Worm (Caenorhabditis elegans): ENCODE data around the gene T09A5.15.

DNA sequence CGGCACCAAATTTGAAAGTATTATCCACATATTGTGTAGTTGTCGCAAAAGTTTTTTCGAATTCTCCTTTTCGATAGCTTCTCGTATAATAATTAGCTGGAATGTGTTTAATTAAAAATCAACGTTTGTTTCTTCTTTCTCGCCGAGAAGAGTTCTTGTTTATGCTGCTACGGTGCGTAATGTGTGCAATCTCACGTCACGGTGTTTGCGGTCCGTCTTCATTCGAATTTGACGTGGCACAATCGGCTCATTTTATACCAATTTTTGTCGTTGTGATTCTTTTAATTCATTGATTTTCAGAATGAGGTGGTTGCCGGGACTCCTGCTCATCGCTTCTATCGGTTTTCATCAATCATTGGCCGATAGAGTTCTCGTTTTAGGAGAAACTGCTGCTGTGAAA lies 6.4 kb downstream of the T09A5.15 start, which contains the start of gene ostb-1:
- no peak for TF ChIP-seq elt-3 (tag; optimal IDR thresholded peaks at IDR 0.05)
- TF ChIP-seq pha-4 (tag; optimal IDR thresholded peaks at IDR 0.05), result peak; percentile 19
- no peak for TF ChIP-seq M03D4.4 (tag; optimal IDR thresholded peaks at IDR 0.05)
- peak; percentile 79 for TF ChIP-seq lsy-2 (tag; optimal IDR thresholded peaks at IDR 0.05)
- no peak for TF ChIP-seq unc-62 (GFP tag; optimal IDR thresholded peaks at IDR 0.05)
- TF ChIP-seq ceh-39 (tag; optimal IDR thresholded peaks at IDR 0.05), result no peak
- TF ChIP-seq unc-39 (tag; optimal IDR thresholded peaks at IDR 0.05), result no peak
- TF ChIP-seq tbx-8 (GFP tag; optimal IDR thresholded peaks at IDR 0.05), result no peak
- peak; percentile 19 for TF ChIP-seq ces-1 (GFP tag; optimal IDR thresholded peaks at IDR 0.05)
- no peak for TF ChIP-seq ztf-11 (tag; optimal IDR thresholded peaks at IDR 0.05)
- no peak for TF ChIP-seq nhr-12 (tag; optimal IDR thresholded peaks at IDR 0.05)
- no peak for TF ChIP-seq sem-2 (GFP tag; optimal IDR thresholded peaks at IDR 0.05)
- TF ChIP-seq ceh-43 (GFP tag; optimal IDR thresholded peaks at IDR 0.05), result no peak
- no peak for TF ChIP-seq flh-1 (GFP tag; optimal IDR thresholded peaks at IDR 0.05)
